Worm (Caenorhabditis elegans) whole organism, midembryonic: ENCODE results near the gene ima-3.

Source experiments
- T22C8.4 ChIP-seq: fragments of 200-800 bp; sonication (Bioruptor generic); IDR thresholded peaks from 2 replicates; pipeline ENCODE4 v1.3.6; 2022; ENCODE audit warnings: missing genetic modification characterization, missing compliant biosample characterization
- flt-1 ChIP-seq: fragments of 200-800 bp; sonication (Bioruptor generic); IDR thresholded peaks from 2 replicates; pipeline ENCODE4 v1.3.6; 2022; ENCODE audit warnings: missing genetic modification characterization, missing compliant biosample characterization
- klf-2 ChIP-seq: fragments of 200-800 bp; sonication (Bioruptor generic); conservative IDR thresholded peaks from 2 replicates; pipeline ENCODE4 v1.3.6; 2022; ENCODE audit warnings: missing genetic modification reagents, missing genetic modification characterization, missing compliant biosample characterization
- med-1 ChIP-seq: sonication (generic microtip); optimal IDR thresholded peaks from 2 replicates; lab custom pipeline; 2017; ENCODE audit warnings: missing genetic modification characterization, mild to moderate bottlenecking, missing compliant biosample characterization, antibody characterized with exemption, missing genetic modification reagents; ENCODE audit not compliant: insufficient read depth
- ref-1 ChIP-seq: fragments of 200-800 bp; sonication (Bioruptor generic); conservative IDR thresholded peaks from 2 replicates; pipeline ENCODE4 v1.3.6; 2022; ENCODE audit warnings: missing genetic modification reagents, missing genetic modification characterization, missing compliant biosample characterization
- ztf-29 ChIP-seq: fragments of 200-800 bp; sonication (Bioruptor generic); IDR thresholded peaks from 2 replicates; pipeline ENCODE4 v1.3.6; 2022; ENCODE audit warnings: missing genetic modification reagents, missing genetic modification characterization, missing compliant biosample characterization

ce11 chrIV:7559237-7559636 lies 2.2 kb downstream of the ima-3 start:
- TF ChIP-seq ref-1 (GFP tag; lab: Robert Waterston, UW) (no peak), flt-1 (GFP tag; lab: Robert Waterston, UW) (no peak), med-1 (GFP tag; lab: Kevin White, UChicago) (no peak), T22C8.4 (no peak), klf-2 (GFP tag; lab: Robert Waterston, UW) (no peak), ztf-29 (no peak)
